Fruit fly (Drosophila melanogaster): ENCODE measurements around the gene LKRSDH.

The LKRSDH gene

dm6 chr2L:7809699-7810088 is 13.9 kb upstream of the LKRSDH start (continued):
- no peak for TF ChIP-seq CG30020 (tag; optimal IDR thresholded peaks at IDR 0.05)
- no peak for TF ChIP-seq Ada2b (GFP tag; IDR thresholded peaks at IDR 0.05)
- no peak for TF ChIP-seq Sin3A (optimal IDR thresholded peaks at IDR 0.05)
- TF ChIP-seq twi (tag; optimal IDR thresholded peaks at IDR 0.05), result no peak
- no peak for TF ChIP-seq CG9609 (GFP tag; optimal IDR thresholded peaks at IDR 0.05)
- no peak for TF ChIP-seq btn (GFP tag; optimal IDR thresholded peaks at IDR 0.05)
- peak; percentile 66 for TF ChIP-seq CG3163 (GFP tag; optimal IDR thresholded peaks at IDR 0.05)
- no peak for TF ChIP-seq oc (tag; optimal IDR thresholded peaks at IDR 0.05)
- peak; percentile 4 for TF ChIP-seq CG10147 (GFP tag; optimal IDR thresholded peaks at IDR 0.05)
- TF ChIP-seq CG15601 (tag; optimal IDR thresholded peaks at IDR 0.05), result no peak
- no peak for TF ChIP-seq ssp (GFP tag; IDR thresholded peaks at IDR 0.05)
- peak; percentile 26; the same call in 1 of the 2 replicates for TF ChIP-seq nerfin-2 (GFP tag; IDR thresholded peaks at IDR 0.05; ENCODE audit: partially characterized antibody)
- no peak for TF ChIP-seq Hr51 (GFP tag; optimal IDR thresholded peaks at IDR 0.05)
- TF ChIP-seq dm (GFP tag; optimal IDR thresholded peaks at IDR 0.05), result no peak
- no peak for TF ChIP-seq Mes4 (GFP tag; optimal IDR thresholded peaks at IDR 0.05)
- TF ChIP-seq rib (GFP tag; IDR thresholded peaks at IDR 0.05), result peak; percentile 58
- TF ChIP-seq CG10959 (GFP tag; IDR thresholded peaks at IDR 0.05), result no peak
- peak; percentile 11 for TF ChIP-seq CG8924 (tag; optimal IDR thresholded peaks at IDR 0.05)
- peak; percentile 57 for TF ChIP-seq gro (GFP tag; optimal IDR thresholded peaks at IDR 0.05)
- peak; percentile 50 for TF ChIP-seq CG12659 (GFP tag; optimal IDR thresholded peaks at IDR 0.05)
- peak; percentile 79 for TF ChIP-seq CG32767 (GFP tag; IDR thresholded peaks at IDR 0.05)
- TF ChIP-seq CG8765 (GFP tag; IDR thresholded peaks at IDR 0.05), result no peak
- TF ChIP-seq tna (GFP tag; IDR thresholded peaks at IDR 0.05; ENCODE audit: partially characterized antibody), result no peak
- TF ChIP-seq Fer1 (GFP tag; optimal IDR thresholded peaks at IDR 0.05), result peak; percentile 46
- TF ChIP-seq lilli (GFP tag; optimal IDR thresholded peaks at IDR 0.05), result no peak
- no peak for TF ChIP-seq Oaz (GFP tag; IDR thresholded peaks at IDR 0.05)
- TF ChIP-seq CG7963 (GFP tag; IDR thresholded peaks at IDR 0.05; ENCODE audit: partially characterized antibody), result no peak
- peak in 1 of 2 experiments; percentile 92 for TF ChIP-seq Pdp1 (GFP tag; optimal IDR thresholded peaks at IDR 0.05)
- TF ChIP-seq ara (GFP tag; IDR thresholded peaks at IDR 0.05), result no peak
- peak; percentile 58 for TF ChIP-seq CG6813 (GFP tag; optimal IDR thresholded peaks at IDR 0.05)
- TF ChIP-seq Dll (GFP tag; IDR thresholded peaks at IDR 0.05; ENCODE audit: partially characterized antibody), result peak; percentile 34; the same call in 1 of the 4 replicates
- TF ChIP-seq ci (GFP tag; IDR thresholded peaks at IDR 0.05), result peak; percentile 60; the same call in 1 of the 3 replicates
- no peak for TF ChIP-seq hkb (optimal IDR thresholded peaks at IDR 0.05)
- no peak for TF ChIP-seq hkb (GFP tag; IDR thresholded peaks at IDR 0.05)
- no peak for TF ChIP-seq Antp (GFP tag; optimal IDR thresholded peaks at IDR 0.05)
- no peak for TF ChIP-seq tgo (GFP tag; IDR thresholded peaks at IDR 0.05)
- TF ChIP-seq HLH54F (GFP tag; optimal IDR thresholded peaks at IDR 0.05), result no peak
- TF ChIP-seq CG10321 (GFP tag; IDR thresholded peaks at IDR 0.05), result no peak
- TF ChIP-seq CG10267 (tag; optimal IDR thresholded peaks at IDR 0.05), result no peak
- no peak for TF ChIP-seq sisA (GFP tag; IDR thresholded peaks at IDR 0.05)
- TF ChIP-seq HLH3B (GFP tag; IDR thresholded peaks at IDR 0.05), result no peak
- no peak for TF ChIP-seq wdn (GFP tag; IDR thresholded peaks at IDR 0.05)
- TF ChIP-seq CG30403 (GFP tag; optimal IDR thresholded peaks at IDR 0.05), result no peak
- TF ChIP-seq CG10543 (GFP tag; optimal IDR thresholded peaks at IDR 0.05), result peak; percentile 86
- TF ChIP-seq crp (GFP tag; optimal IDR thresholded peaks at IDR 0.05), result no peak
- peak; percentile 7 for TF ChIP-seq CG9817 (tag; optimal IDR thresholded peaks at IDR 0.05)
- TF ChIP-seq HmgZ (tag; optimal IDR thresholded peaks at IDR 0.05), result peak; percentile 69
- TF ChIP-seq amos (GFP tag; IDR thresholded peaks at IDR 0.05; ENCODE audit: partially characterized antibody), result no peak; the same call in 1 of the 2 replicates
- no peak for TF ChIP-seq slou (GFP tag; optimal IDR thresholded peaks at IDR 0.05)
- peak; percentile 38 for TF ChIP-seq Dp (GFP tag; optimal IDR thresholded peaks at IDR 0.05)
- no peak for TF ChIP-seq br (optimal IDR thresholded peaks at IDR 0.05)
- TF ChIP-seq Sry-β (GFP tag; optimal IDR thresholded peaks at IDR 0.05), result no peak
